Fruit fly (Drosophila melanogaster): ENCODE measurements around the gene Ir10a.

The Ir10a gene

dm6 chrX:11311108-11311507, at the start of gene Ir10a:
Gene Ir10a (minus strand): TSS chrX:11311208.
- TF ChIP-seq CG8159 (tag; optimal IDR thresholded peaks at IDR 0.05), result no peak
- no peak for TF ChIP-seq CG4496 (GFP tag; IDR thresholded peaks at IDR 0.05)
- TF ChIP-seq CG8301 (tag; optimal IDR thresholded peaks at IDR 0.05), result no peak
- no peak for TF ChIP-seq CG34367 (tag; optimal IDR thresholded peaks at IDR 0.05)

- peak; percentile 35 for TF ChIP-seq EcR (GFP tag; optimal IDR thresholded peaks at IDR 0.05)
- TF ChIP-seq Pif1A (GFP tag; optimal IDR thresholded peaks at IDR 0.05), result no peak
- TF ChIP-seq CG10348 (GFP tag; IDR thresholded peaks at IDR 0.05), result no peak
- TF ChIP-seq Ets98B (GFP tag; IDR thresholded peaks at IDR 0.05), result peak; percentile 11; the same call in 1 of the 2 replicates
- TF ChIP-seq Pif1B (GFP tag; optimal IDR thresholded peaks at IDR 0.05), result no peak
- no peak for TF ChIP-seq D1 (tag; optimal IDR thresholded peaks at IDR 0.05)
- no peak for TF ChIP-seq rn (GFP tag; IDR thresholded peaks at IDR 0.05)
- TF ChIP-seq CG34367 (tag; optimal IDR thresholded peaks at IDR 0.05), result no peak
Observed at dm6 chrX:11359081-11359481, 48.1 kb upstream of the Ir10a start, which contains the start of gene Pa1. Gene Pa1 (plus strand): TSS chrX:11359236.

dm6 chrX:11356648-11357047, 45.6 kb upstream of the Ir10a start:
- no peak for TF ChIP-seq Pif1B (GFP tag; optimal IDR thresholded peaks at IDR 0.05)
- TF ChIP-seq rn (GFP tag; IDR thresholded peaks at IDR 0.05), result no peak
- TF ChIP-seq CG9948 (tag; optimal IDR thresholded peaks at IDR 0.05), result no peak
- no peak for TF ChIP-seq CG17806 (tag; optimal IDR thresholded peaks at IDR 0.05)
- no peak for TF ChIP-seq CG12605 (GFP tag; IDR thresholded peaks at IDR 0.05)
- TF ChIP-seq Ets98B (GFP tag; IDR thresholded peaks at IDR 0.05), result no peak
- TF ChIP-seq D1 (tag; optimal IDR thresholded peaks at IDR 0.05), result no peak
- TF ChIP-seq CG10348 (GFP tag; IDR thresholded peaks at IDR 0.05), result no peak

- no peak for TF ChIP-seq D1 (tag; optimal IDR thresholded peaks at IDR 0.05)
- TF ChIP-seq CG15710 (tag; optimal IDR thresholded peaks at IDR 0.05), result peak; percentile 14
- TF ChIP-seq CG13204 (GFP tag; optimal IDR thresholded peaks at IDR 0.05), result peak; percentile 65
- no peak for TF ChIP-seq Snoo (tag; optimal IDR thresholded peaks at IDR 0.05)
- no peak for TF ChIP-seq CG34367 (tag; optimal IDR thresholded peaks at IDR 0.05)
- TF ChIP-seq CG32121 (GFP tag; IDR thresholded peaks at IDR 0.05), result no peak
- TF ChIP-seq rn (GFP tag; IDR thresholded peaks at IDR 0.05), result no peak
- no peak for TF ChIP-seq EcR (GFP tag; optimal IDR thresholded peaks at IDR 0.05)
- TF ChIP-seq CG8301 (tag; optimal IDR thresholded peaks at IDR 0.05), result no peak
- no peak for TF ChIP-seq CG14655 (GFP tag; optimal IDR thresholded peaks at IDR 0.05)
- no peak for TF ChIP-seq CG4496 (GFP tag; IDR thresholded peaks at IDR 0.05)
- TF ChIP-seq fd96Ca (GFP tag; IDR thresholded peaks at IDR 0.05), result no peak
- no peak for TF ChIP-seq Pif1B (GFP tag; optimal IDR thresholded peaks at IDR 0.05)
- no peak for TF ChIP-seq CG17806 (tag; optimal IDR thresholded peaks at IDR 0.05)
Observed at dm6 chrX:11355708-11356174, 44.7 kb upstream of the Ir10a start, which contains the start of gene dsh. Gene dsh (plus strand): TSS chrX:11355881.

DNA sequence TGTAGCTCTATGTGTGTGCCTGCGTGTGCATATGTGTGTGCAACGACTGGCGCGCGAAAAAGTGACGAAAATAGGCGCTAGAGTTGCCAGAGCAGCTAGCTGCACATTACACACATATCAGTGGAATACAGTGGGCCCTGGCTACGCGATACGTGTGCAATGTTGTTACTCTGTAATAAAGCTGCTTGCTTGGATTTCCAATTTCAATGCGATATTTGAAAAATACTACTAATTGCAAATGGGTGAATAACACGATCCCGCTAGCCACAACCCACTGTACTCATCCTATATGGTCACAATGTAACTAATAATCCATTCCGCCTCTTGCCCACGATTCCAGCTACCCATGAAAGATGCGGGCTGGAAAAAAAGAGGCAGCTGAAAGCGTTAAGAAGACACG, 40.3 kb upstream of the Ir10a start:
- TF ChIP-seq Pif1A (GFP tag; optimal IDR thresholded peaks at IDR 0.05) (peak; percentile 95), D1 (tag; optimal IDR thresholded peaks at IDR 0.05) (no peak), CG32121 (GFP tag; IDR thresholded peaks at IDR 0.05) (peak; percentile 98), gl (tag; optimal IDR thresholded peaks at IDR 0.05) (peak; percentile 90), CG13204 (GFP tag; optimal IDR thresholded peaks at IDR 0.05) (peak; percentile 88), CG17806 (tag; optimal IDR thresholded peaks at IDR 0.05) (peak; percentile 90), CG10348 (GFP tag; IDR thresholded peaks at IDR 0.05) (peak; percentile 91), fd96Ca (GFP tag; IDR thresholded peaks at IDR 0.05) (peak; percentile 99), CG34367 (tag; optimal IDR thresholded peaks at IDR 0.05) (peak; percentile 92), CG4496 (GFP tag; IDR thresholded peaks at IDR 0.05) (peak; percentile 99), CG8301 (tag; optimal IDR thresholded peaks at IDR 0.05) (peak; percentile 95), CG12605 (GFP tag; IDR thresholded peaks at IDR 0.05) (peak; percentile 97), CG9948 (tag; optimal IDR thresholded peaks at IDR 0.05) (peak; percentile 88), Pif1B (GFP tag; optimal IDR thresholded peaks at IDR 0.05) (peak; percentile 88), Ets98B (GFP tag; IDR thresholded peaks at IDR 0.05) (peak; percentile 98), rn (GFP tag; IDR thresholded peaks at IDR 0.05) (peak; percentile 94), EcR (GFP tag; optimal IDR thresholded peaks at IDR 0.05) (no peak), Snoo (tag; optimal IDR thresholded peaks at IDR 0.05) (peak; percentile 90), CG14655 (GFP tag; optimal IDR thresholded peaks at IDR 0.05) (peak; percentile 95), CG8159 (tag; optimal IDR thresholded peaks at IDR 0.05) (peak; percentile 89), CG15710 (tag; optimal IDR thresholded peaks at IDR 0.05) (peak; percentile 91)

dm6 chrX:11350505-11351327, 39.7 kb upstream of the Ir10a start, which contains the start of gene CG1737:
Gene CG1737 (plus strand): TSS chrX:11350608.
- no peak for TF ChIP-seq CG10348 (GFP tag; IDR thresholded peaks at IDR 0.05)
- no peak for TF ChIP-seq CG34367 (tag; optimal IDR thresholded peaks at IDR 0.05)
- no peak for TF ChIP-seq Pif1A (GFP tag; optimal IDR thresholded peaks at IDR 0.05)
- TF ChIP-seq CG8301 (tag; optimal IDR thresholded peaks at IDR 0.05), result no peak
- TF ChIP-seq CG8159 (tag; optimal IDR thresholded peaks at IDR 0.05), result no peak
- TF ChIP-seq CG15710 (tag; optimal IDR thresholded peaks at IDR 0.05), result no peak
- TF ChIP-seq rn (GFP tag; IDR thresholded peaks at IDR 0.05), result no peak
- no peak for TF ChIP-seq CG13204 (GFP tag; optimal IDR thresholded peaks at IDR 0.05)
- no peak for TF ChIP-seq EcR (GFP tag; optimal IDR thresholded peaks at IDR 0.05)
- TF ChIP-seq gl (tag; optimal IDR thresholded peaks at IDR 0.05), result no peak
- no peak for TF ChIP-seq CG32121 (GFP tag; IDR thresholded peaks at IDR 0.05)
- no peak for TF ChIP-seq CG9948 (tag; optimal IDR thresholded peaks at IDR 0.05)
- no peak for TF ChIP-seq CG12605 (GFP tag; IDR thresholded peaks at IDR 0.05)
- no peak for TF ChIP-seq CG14655 (GFP tag; optimal IDR thresholded peaks at IDR 0.05)
- peak; percentile 11; the same call in 1 of the 3 replicates for TF ChIP-seq CG4496 (GFP tag; IDR thresholded peaks at IDR 0.05)
- peak; percentile 47 for TF ChIP-seq Ets98B (GFP tag; IDR thresholded peaks at IDR 0.05)
- TF ChIP-seq Pif1B (GFP tag; optimal IDR thresholded peaks at IDR 0.05), result no peak

Data from whole organism, pupa.